Fruit fly (Drosophila melanogaster): Measurements from ENCODE around the gene mei-38.

dm6 chrX:1480426-1480825, 3.6 kb downstream of the mei-38 start:
- no peak for TF ChIP-seq unc-4 (GFP tag; IDR thresholded peaks at IDR 0.05; ENCODE audit: partially characterized antibody)
- TF ChIP-seq kah (GFP tag; optimal IDR thresholded peaks at IDR 0.05) = no peak
- TF ChIP-seq Atf6 (GFP tag; IDR thresholded peaks at IDR 0.05) = no peak
- no peak for TF ChIP-seq CG17328 (GFP tag; IDR thresholded peaks at IDR 0.05)
- TF ChIP-seq CG9609 (GFP tag; optimal IDR thresholded peaks at IDR 0.05) = no peak
- no peak for TF ChIP-seq CG15696 (tag; optimal IDR thresholded peaks at IDR 0.05)
- no peak for TF ChIP-seq peb (GFP tag; IDR thresholded peaks at IDR 0.05)
- TF ChIP-seq stc (GFP tag; IDR thresholded peaks at IDR 0.05) = no peak
- TF ChIP-seq CG10654 (GFP tag; optimal IDR thresholded peaks at IDR 0.05) = no peak
- no peak for TF ChIP-seq Nf-YB (GFP tag; optimal IDR thresholded peaks at IDR 0.05)
- TF ChIP-seq CG10565 (GFP tag; optimal IDR thresholded peaks at IDR 0.05) = no peak
